Worm (Caenorhabditis elegans) whole organism, young adult: Measurements from ENCODE around the gene C47D12.2.

Experiments used
- B0019.2 ChIP-seq: fragments of 200-800 bp; sonication (Bioruptor generic); conservative IDR thresholded peaks from 2 replicates; pipeline ENCODE4 v1.3.6; 2022; ENCODE audit warnings: missing genetic modification reagents, missing genetic modification characterization, missing compliant biosample characterization
- C17E4.6 ChIP-seq: fragments of 200-800 bp; sonication (Bioruptor generic); IDR thresholded peaks from 2 replicates; pipeline ENCODE4 v1.3.6; 2022; ENCODE audit warnings: missing genetic modification reagents, missing genetic modification characterization, missing compliant biosample characterization
- F33H1.4 ChIP-seq: fragments of 200-800 bp; sonication (Bioruptor generic); IDR thresholded peaks from 2 replicates; pipeline ENCODE4 v1.3.6; 2022; ENCODE audit warnings: missing genetic modification reagents, missing genetic modification characterization, missing compliant biosample characterization
- F39B2.1 ChIP-seq: fragments of 200-800 bp; sonication (Bioruptor generic); IDR thresholded peaks from 2 replicates; pipeline ENCODE4 v1.3.6; 2022; ENCODE audit warnings: missing genetic modification reagents, missing genetic modification characterization, missing compliant biosample characterization
- F49E8.2 ChIP-seq: sonication (generic microtip); optimal IDR thresholded peaks from 3 replicates; lab custom pipeline; 2017; ENCODE audit warnings: missing genetic modification characterization, mild to moderate bottlenecking, missing compliant biosample characterization, antibody characterized with exemption, moderate library complexity; ENCODE audit not compliant: insufficient read depth
- K11D2.4 ChIP-seq: fragments of 200-800 bp; sonication (Bioruptor generic); IDR thresholded peaks from 2 replicates; pipeline ENCODE4 v1.3.6; 2022; ENCODE audit warnings: missing genetic modification reagents, missing genetic modification characterization, missing compliant biosample characterization
- K12H6.12 ChIP-seq: fragments of 200-800 bp; sonication (Bioruptor generic); optimal IDR thresholded peaks from 2 replicates; lab custom pipeline; 2018; ENCODE audit warnings: mild to moderate bottlenecking, missing genetic modification characterization, missing compliant biosample characterization
- Y56A3A.18 ChIP-seq: fragments of 200-800 bp; sonication (Bioruptor generic); IDR thresholded peaks from 2 replicates; pipeline ENCODE4 v1.3.6; 2022; ENCODE audit warnings: missing genetic modification reagents, missing genetic modification characterization, missing compliant biosample characterization
- Y79H2A.3 ChIP-seq: fragments of 200-800 bp; sonication (Bioruptor generic); conservative IDR thresholded peaks from 2 replicates; pipeline ENCODE4 v1.3.6; 2022; ENCODE audit warnings: missing genetic modification reagents, missing genetic modification characterization, missing compliant biosample characterization
- akir-1 ChIP-seq: fragments of 200-800 bp; sonication (Bioruptor generic); optimal IDR thresholded peaks from 2 replicates; lab custom pipeline; 2018; ENCODE audit warnings: mild to moderate bottlenecking, missing genetic modification characterization, moderate library complexity, missing compliant biosample characterization
- ama-1 ChIP-seq, 3 experiments: fragments of 150-350 bp in 1 of 3; sonication (generic microtip) in 2 of 3; optimal IDR thresholded peaks; 2 replicates each; lab custom pipeline; 2014 to 2018; ENCODE audit warnings: missing biosample characterization in 2 of 3, missing genetic modification characterization in 2 of 3, missing genetic modification reagents in 2 of 3
- aptf-2 ChIP-seq: fragments of 200-800 bp; sonication (Bioruptor generic); conservative IDR thresholded peaks from 2 replicates; pipeline ENCODE4 v1.3.6; 2022; ENCODE audit warnings: missing genetic modification reagents, missing genetic modification characterization, missing compliant biosample characterization
- aptf-3 ChIP-seq: fragments of 200-800 bp; sonication (Bioruptor generic); IDR thresholded peaks from 2 replicates; pipeline ENCODE4 v1.3.6; 2022; ENCODE audit warnings: missing genetic modification characterization, missing compliant biosample characterization
- atf-7 ChIP-seq: sonication (generic microtip); optimal IDR thresholded peaks from 2 replicates; lab custom pipeline; 2017; ENCODE audit warnings: mild to moderate bottlenecking, missing genetic modification characterization, missing compliant biosample characterization
- attf-3 ChIP-seq: fragments of 200-800 bp; sonication (Bioruptor generic); conservative IDR thresholded peaks from 2 replicates; pipeline ENCODE4 v1.3.6; 2022; ENCODE audit warnings: missing genetic modification reagents, missing genetic modification characterization, missing compliant biosample characterization
- attf-6 ChIP-seq: fragments of 200-800 bp; sonication (Bioruptor generic); IDR thresholded peaks from 2 replicates; pipeline ENCODE4 v1.3.6; 2022; ENCODE audit warnings: missing genetic modification reagents, missing genetic modification characterization, missing compliant biosample characterization
- bed-1 ChIP-seq: fragments of 200-800 bp; sonication (Bioruptor generic); IDR thresholded peaks from 2 replicates; pipeline ENCODE4 v1.3.6; 2022; ENCODE audit warnings: missing genetic modification reagents, missing genetic modification characterization, missing compliant biosample characterization
- cebp-2 ChIP-seq: fragments of 200-800 bp; sonication (Bioruptor generic); IDR thresholded peaks from 2 replicates; pipeline ENCODE4 v1.3.6; 2022; ENCODE audit warnings: missing genetic modification characterization, missing compliant biosample characterization
- ceh-40 ChIP-seq: fragments of 200-800 bp; sonication (Bioruptor generic); IDR thresholded peaks from 2 replicates; pipeline ENCODE4 v1.3.6; 2022; ENCODE audit warnings: missing genetic modification characterization, missing compliant biosample characterization
- ceh-58 ChIP-seq: fragments of 200-800 bp; sonication (Bioruptor generic); IDR thresholded peaks from 2 replicates; pipeline ENCODE4 v1.3.6; 2022; ENCODE audit warnings: missing genetic modification characterization, missing compliant biosample characterization
- ceh-79 ChIP-seq: sonication (generic microtip); optimal IDR thresholded peaks from 2 replicates; lab custom pipeline; 2017; ENCODE audit warnings: mild to moderate bottlenecking, missing genetic modification characterization, missing compliant biosample characterization
- dox-1 ChIP-seq: fragments of 200-800 bp; sonication (Bioruptor generic); IDR thresholded peaks from 2 replicates; pipeline ENCODE4 v1.3.6; 2022; ENCODE audit warnings: missing genetic modification reagents, missing genetic modification characterization, missing compliant biosample characterization
- dpff-1 ChIP-seq: sonication (generic microtip); optimal IDR thresholded peaks from 2 replicates; lab custom pipeline; 2017; ENCODE audit warnings: mild to moderate bottlenecking, missing genetic modification characterization, missing compliant biosample characterization
- dpl-1 ChIP-seq: fragments of 150-350 bp; optimal IDR thresholded peaks from 2 replicates; lab custom pipeline; 2014; ENCODE audit warnings: missing biosample characterization, missing genetic modification reagents, missing genetic modification characterization
- egl-44 ChIP-seq: fragments of 200-800 bp; sonication (Bioruptor generic); IDR thresholded peaks from 2 replicates; pipeline ENCODE4 v1.3.6; 2022; ENCODE audit warnings: missing genetic modification reagents, missing genetic modification characterization, missing compliant biosample characterization
- egrh-3 ChIP-seq: fragments of 200-800 bp; sonication (Bioruptor generic); IDR thresholded peaks from 2 replicates; pipeline ENCODE4 v1.3.6; 2022; ENCODE audit warnings: missing genetic modification reagents, missing genetic modification characterization, missing compliant biosample characterization
- fkh-3 ChIP-seq: sonication (generic microtip); optimal IDR thresholded peaks from 2 replicates; lab custom pipeline; 2016; ENCODE audit warnings: mild to moderate bottlenecking, missing genetic modification characterization, missing compliant biosample characterization
- him-1 ChIP-seq: sonication (generic microtip); optimal IDR thresholded peaks from 2 replicates; lab custom pipeline; 2016; ENCODE audit warnings: missing genotype, missing genetic modification reagents, missing genetic modification characterization, missing compliant biosample characterization
- hlh-26 ChIP-seq: fragments of 200-800 bp; sonication (Bioruptor generic); conservative IDR thresholded peaks from 2 replicates; pipeline ENCODE4 v1.3.6; 2022; ENCODE audit warnings: missing genetic modification reagents, missing genetic modification characterization, missing compliant biosample characterization
- let-526 ChIP-seq: fragments of 200-800 bp; sonication (Bioruptor generic); IDR thresholded peaks from 2 replicates; pipeline ENCODE4 v1.3.6; 2022; ENCODE audit warnings: missing genetic modification reagents, missing genetic modification characterization, missing compliant biosample characterization
- lin-26 ChIP-seq: fragments of 200-800 bp; sonication (Bioruptor generic); IDR thresholded peaks from 2 replicates; pipeline ENCODE4 v1.3.6; 2022; ENCODE audit warnings: missing genetic modification reagents, missing genetic modification characterization, missing compliant biosample characterization
- lsl-1 ChIP-seq: fragments of 200-800 bp; sonication (Bioruptor generic); optimal IDR thresholded peaks from 2 replicates; lab custom pipeline; 2018; ENCODE audit warnings: mild to moderate bottlenecking, missing genetic modification characterization, moderate library complexity, missing compliant biosample characterization
- madf-10 ChIP-seq: sonication (generic microtip); optimal IDR thresholded peaks from 2 replicates; lab custom pipeline; 2016; ENCODE audit warnings: mild to moderate bottlenecking, missing genetic modification characterization, missing compliant biosample characterization
- madf-3 ChIP-seq: fragments of 200-800 bp; sonication (Bioruptor generic); IDR thresholded peaks from 2 replicates; pipeline ENCODE4 v1.3.6; 2022; ENCODE audit warnings: missing genetic modification reagents, missing genetic modification characterization, missing compliant biosample characterization
- mes-4 ChIP-seq: sonication (generic microtip); optimal IDR thresholded peaks from 2 replicates; lab custom pipeline; 2016; ENCODE audit warnings: missing genotype, missing genetic modification characterization, missing compliant biosample characterization
- nfyb-1 ChIP-seq: fragments of 200-800 bp; sonication (Bioruptor generic); IDR thresholded peaks from 2 replicates; pipeline ENCODE4 v1.3.6; 2022; ENCODE audit warnings: missing genetic modification reagents, missing genetic modification characterization, missing compliant biosample characterization
- nhr-80 ChIP-seq: sonication (generic microtip); optimal IDR thresholded peaks from 2 replicates; lab custom pipeline; 2016; ENCODE audit warnings: missing genetic modification characterization, missing compliant biosample characterization
- pha-4 ChIP-seq: fragments of 150-350 bp; sonication (generic microtip); optimal IDR thresholded peaks from 2 replicates; lab custom pipeline; 2014; ENCODE audit warnings: missing biosample characterization, missing genetic modification reagents, missing genetic modification characterization
- rcor-1 ChIP-seq: fragments of 200-800 bp; sonication (Bioruptor generic); IDR thresholded peaks from 2 replicates; pipeline ENCODE4 v1.3.6; 2022; ENCODE audit warnings: missing genetic modification reagents, missing genetic modification characterization, missing compliant biosample characterization
- repo-1 ChIP-seq: sonication (generic microtip); optimal IDR thresholded peaks from 2 replicates; lab custom pipeline; 2017; ENCODE audit warnings: mild to moderate bottlenecking, missing genetic modification characterization, missing compliant biosample characterization
- rpc-1 ChIP-seq, 2 experiments: fragments of 150-350 bp in 1 of 2; sonication (generic microtip) in 1 of 2; optimal IDR thresholded peaks; 2 replicates each; lab custom pipeline; 2014 to 2018; ENCODE audit warnings: missing biosample characterization in 1 of 2, missing genetic modification characterization in 1 of 2, missing genetic modification reagents in 1 of 2, missing genotype in 1 of 2
- snpc-1.1 ChIP-seq: sonication (generic microtip); optimal IDR thresholded peaks from 2 replicates; lab custom pipeline; 2017; ENCODE audit warnings: missing genetic modification characterization, mild to moderate bottlenecking, missing compliant biosample characterization, antibody characterized with exemption, moderate library complexity, missing genotype, missing genetic modification reagents; ENCODE audit not compliant: insufficient read depth
- somi-1 ChIP-seq: fragments of 200-800 bp; sonication (Bioruptor generic); optimal IDR thresholded peaks from 2 replicates; lab custom pipeline; 2018; ENCODE audit warnings: mild to moderate bottlenecking, missing genetic modification characterization, missing compliant biosample characterization
- tlf-1 ChIP-seq: fragments of 200-800 bp; sonication (Bioruptor generic); optimal IDR thresholded peaks from 2 replicates; lab custom pipeline; 2018; ENCODE audit warnings: mild to moderate bottlenecking, missing genetic modification characterization, missing compliant biosample characterization
- zfh-2 ChIP-seq: fragments of 200-800 bp; sonication (Bioruptor generic); conservative IDR thresholded peaks from 2 replicates; pipeline ENCODE4 v1.3.6; 2022; ENCODE audit warnings: missing genetic modification reagents, missing genetic modification characterization, missing compliant biosample characterization
- zim-3 ChIP-seq: sonication (generic microtip); optimal IDR thresholded peaks from 2 replicates; lab custom pipeline; 2017; ENCODE audit warnings: mild to moderate bottlenecking, missing genetic modification characterization, moderate library complexity, missing compliant biosample characterization
- ztf-28 ChIP-seq: fragments of 200-800 bp; sonication (Bioruptor generic); IDR thresholded peaks from 2 replicates; pipeline ENCODE4 v1.3.6; 2022; ENCODE audit warnings: missing genetic modification reagents, missing genetic modification characterization, missing compliant biosample characterization
- ztf-3 ChIP-seq: fragments of 200-800 bp; sonication (Bioruptor generic); optimal IDR thresholded peaks from 2 replicates; lab custom pipeline; 2018; ENCODE audit warnings: mild to moderate bottlenecking, missing genetic modification characterization, missing compliant biosample characterization

The C47D12.2 gene

ce11 chrII:11726470-11727106 is 50.5 kb downstream of the C47D12.2 start, which contains the start of gene F13D12.5 (continued):
- TF ChIP-seq him-1, result no peak
- TF ChIP-seq zim-3 (tag; lab: Kevin White, UChicago), result peak; percentile 44
- no peak for TF ChIP-seq F49E8.2
- no peak for TF ChIP-seq tlf-1 (GFP tag; lab: Kevin White, UChicago)
- no peak for TF ChIP-seq repo-1 (tag; lab: Kevin White, UChicago)
- TF ChIP-seq ceh-58, result no peak
- TF ChIP-seq F39B2.1 (GFP tag; lab: Robert Waterston, UW), result no peak
- TF ChIP-seq fkh-3 (tag; lab: Kevin White, UChicago), result no peak
- TF ChIP-seq F33H1.4 (GFP tag; lab: Robert Waterston, UW), result peak; percentile 95
- 0 out of 2 replicates have a peak, but pooled peaks have one; percentile 9 for TF ChIP-seq C17E4.6 (GFP tag; lab: Robert Waterston, UW)
- TF ChIP-seq hlh-26 (GFP tag; lab: Robert Waterston, UW), result no peak
- TF ChIP-seq attf-6, result no peak
- TF ChIP-seq madf-3 (GFP tag; lab: Robert Waterston, UW), result peak; percentile 39; the same call in 1 of the 2 replicates
- no peak for TF ChIP-seq madf-10 (tag; lab: Kevin White, UChicago)
- TF ChIP-seq attf-3, result peak; percentile 51
- 0 out of 2 replicates have a peak, but pooled peaks have one; percentile 40 for TF ChIP-seq Y56A3A.18
- TF ChIP-seq Y79H2A.3 (GFP tag; lab: Robert Waterston, UW), result no peak
- TF ChIP-seq nfyb-1 (GFP tag; lab: Robert Waterston, UW), result no peak
- no peak for TF ChIP-seq ceh-40 (GFP tag; lab: Robert Waterston, UW)
- TF ChIP-seq dpff-1 (tag; lab: Kevin White, UChicago), result no peak
- no peak for TF ChIP-seq pha-4 (tag; lab: Kevin White, UChicago)
- peak; percentile 87 for TF ChIP-seq zfh-2
- TF ChIP-seq nhr-80, result no peak
- no peak for TF ChIP-seq rcor-1 (GFP tag; lab: Robert Waterston, UW)
- no peak for TF ChIP-seq aptf-2 (GFP tag; lab: Robert Waterston, UW)
- TF ChIP-seq mes-4 (tag; lab: Kevin White, UChicago), result no peak
- no peak for TF ChIP-seq ztf-3 (GFP tag; lab: Kevin White, UChicago)
- TF ChIP-seq aptf-3 (GFP tag; lab: Robert Waterston, UW), result no peak
- TF ChIP-seq K12H6.12 (tag; lab: Kevin White, UChicago), result no peak
- TF ChIP-seq let-526 (GFP tag; lab: Robert Waterston, UW), result no peak
- no peak for TF ChIP-seq atf-7 (tag; lab: Kevin White, UChicago)
- TF ChIP-seq B0019.2 (GFP tag; lab: Robert Waterston, UW), result peak; percentile 35; the same call in 1 of the 2 replicates
- peak; percentile 86 for TF ChIP-seq egrh-3
- no peak for TF ChIP-seq rpc-1 (optimal IDR thresholded peaks at IDR 0.05; lab: Kevin White, UChicago)
- TF ChIP-seq rpc-1 (tag; optimal IDR thresholded peaks at IDR 0.05; lab: Kevin White, UChicago), result no peak
- TF ChIP-seq bed-1, result no peak
- TF ChIP-seq ceh-79, result no peak
- no peak for TF ChIP-seq cebp-2
- TF ChIP-seq ztf-28 (GFP tag; lab: Robert Waterston, UW), result no peak
- no peak for TF ChIP-seq somi-1 (GFP tag; lab: Kevin White, UChicago)
- 0 out of 2 replicates have a peak, but pooled peaks have one; percentile 60 for TF ChIP-seq lin-26 (GFP tag; lab: Robert Waterston, UW)
- peak; percentile 43 for TF ChIP-seq dox-1
- peak; percentile 74 for TF ChIP-seq dpl-1
- no peak for TF ChIP-seq akir-1 (GFP tag; lab: Kevin White, UChicago)
- TF ChIP-seq lsl-1 (GFP tag; lab: Kevin White, UChicago), result peak; percentile 94
- TF ChIP-seq snpc-1.1 (tag; lab: Kevin White, UChicago), result peak; percentile 38
- TF ChIP-seq egl-44 (GFP tag; lab: Robert Waterston, UW), result no peak
- no peak for TF ChIP-seq ama-1 (optimal IDR thresholded peaks at IDR 0.05; lab: Kevin White, UChicago)
- TF ChIP-seq ama-1 (GFP tag; optimal IDR thresholded peaks at IDR 0.05; lab: Kevin White, UChicago), result no peak
- no peak for TF ChIP-seq K11D2.4 (GFP tag; lab: Robert Waterston, UW)
